Fruit fly (Drosophila melanogaster) whole organism, embryonic: Measurements from ENCODE around the gene CG33191.

Experiments used
- Abd-B ChIP-seq: fragments of 200-800 bp; sonication (Bioruptor generic); optimal IDR thresholded peaks from 2 replicates; lab custom pipeline; 2018; ENCODE audit warnings: missing biosample characterization, mild to moderate bottlenecking, missing genetic modification characterization, moderate library complexity
- CG10209 ChIP-seq: fragments of 200-800 bp; sonication (Bioruptor generic); optimal IDR thresholded peaks from 3 replicates; lab custom pipeline; 2017; ENCODE audit warnings: missing biosample characterization, mild to moderate bottlenecking, missing genetic modification characterization, missing genetic modification reagents
- CG11247 ChIP-seq: fragments of 200-800 bp; sonication (Bioruptor generic); IDR thresholded peaks from 2 replicates; pipeline ENCODE4 v1.3.6; 2022; ENCODE audit warnings: missing biosample characterization, missing genetic modification characterization
- CG13624 ChIP-seq: fragments of 200-800 bp; sonication (Bioruptor generic); optimal IDR thresholded peaks from 2 replicates; lab custom pipeline; 2016; ENCODE audit warnings: missing biosample characterization, missing genetic modification characterization
- CG13894 ChIP-seq: fragments of 200-800 bp; sonication (Bioruptor generic); optimal IDR thresholded peaks from 3 replicates; lab custom pipeline; 2018; ENCODE audit warnings: missing biosample characterization, mild to moderate bottlenecking, missing genetic modification characterization, moderate library complexity
- CG15601 ChIP-seq: fragments of 200-800 bp; sonication (Bioruptor generic); optimal IDR thresholded peaks from 3 replicates; lab custom pipeline; 2019; ENCODE audit warnings: missing biosample characterization, mild to moderate bottlenecking, missing genetic modification characterization, moderate library complexity
- CG1602 ChIP-seq: fragments of 200-800 bp; sonication (Bioruptor generic); optimal IDR thresholded peaks from 3 replicates; lab custom pipeline; 2016; ENCODE audit warnings: missing biosample characterization, missing genetic modification characterization
- CG17186 ChIP-seq: fragments of 200-800 bp; sonication (Bioruptor generic); optimal IDR thresholded peaks from 3 replicates; lab custom pipeline; 2017; ENCODE audit warnings: missing biosample characterization, missing genetic modification reagents, missing genetic modification characterization
- CG17328 ChIP-seq: fragments of 200-800 bp; sonication (Bioruptor generic); IDR thresholded peaks from 2 replicates; pipeline ENCODE4 v1.3.6; 2022; ENCODE audit warnings: missing biosample characterization, missing genetic modification characterization
- CG18476 ChIP-seq: fragments of 200-800 bp; sonication (Bioruptor generic); optimal IDR thresholded peaks from 2 replicates; lab custom pipeline; 2016; ENCODE audit warnings: missing biosample characterization, mild to moderate bottlenecking, missing genetic modification characterization
- CG2678 ChIP-seq: fragments of 200-800 bp; sonication (Bioruptor generic); optimal IDR thresholded peaks from 3 replicates; lab custom pipeline; 2019; ENCODE audit warnings: missing biosample characterization, mild to moderate bottlenecking, missing genetic modification characterization, moderate library complexity
- CG31388 ChIP-seq: fragments of 200-800 bp; sonication (Bioruptor generic); optimal IDR thresholded peaks from 2 replicates; lab custom pipeline; 2016; ENCODE audit warnings: missing biosample characterization, missing genetic modification characterization
- CG3281 ChIP-seq: fragments of 200-800 bp; sonication (Bioruptor generic); optimal IDR thresholded peaks from 3 replicates; lab custom pipeline; 2017; ENCODE audit warnings: missing biosample characterization, mild to moderate bottlenecking, missing genetic modification characterization
- CG34376 ChIP-seq: fragments of 200-800 bp; sonication (Bioruptor generic); optimal IDR thresholded peaks from 2 replicates; lab custom pipeline; 2018; ENCODE audit warnings: missing biosample characterization, mild to moderate bottlenecking, missing genetic modification characterization
- CG3726 ChIP-seq: fragments of 200-800 bp; sonication (Bioruptor generic); IDR thresholded peaks from 3 replicates; pipeline ENCODE4, ENCODE4 v1.3.6; 2022; ENCODE audit warnings: missing biosample characterization, missing genetic modification characterization
- CG4328 ChIP-seq: fragments of 200-800 bp; sonication (Bioruptor generic); optimal IDR thresholded peaks from 3 replicates; lab custom pipeline; 2017; ENCODE audit warnings: missing biosample characterization, missing genetic modification reagents, missing genetic modification characterization
- CG4360 ChIP-seq: fragments of 200-800 bp; sonication (Bioruptor generic); IDR thresholded peaks from 2 replicates; pipeline ENCODE4 v1.3.6; 2022; ENCODE audit warnings: missing biosample characterization, missing genetic modification characterization
- CG4854 ChIP-seq: fragments of 200-800 bp; sonication (Bioruptor generic); optimal IDR thresholded peaks from 2 replicates; lab custom pipeline; 2016; ENCODE audit warnings: missing biosample characterization, missing genetic modification characterization, inconsistent platforms
- CG5953 ChIP-seq: fragments of 200-800 bp; sonication (Bioruptor generic); IDR thresholded peaks from 2 replicates; pipeline ENCODE4 v1.3.6; 2022; ENCODE audit warnings: missing biosample characterization, missing genetic modification characterization
- CG8281 ChIP-seq: fragments of 200-800 bp; sonication (Bioruptor generic); optimal IDR thresholded peaks from 2 replicates; lab custom pipeline; 2018; ENCODE audit warnings: missing biosample characterization, mild to moderate bottlenecking, missing genetic modification characterization, moderate library complexity
- CG8359 ChIP-seq: fragments of 200-800 bp; sonication (Bioruptor generic); optimal IDR thresholded peaks from 2 replicates; lab custom pipeline; 2017; ENCODE audit warnings: missing biosample characterization, mild to moderate bottlenecking, missing genetic modification characterization, borderline replicate concordance
- CG8388 ChIP-seq: fragments of 200-800 bp; sonication (Bioruptor generic); optimal IDR thresholded peaks from 2 replicates; lab custom pipeline; 2019; ENCODE audit warnings: missing biosample characterization, mild to moderate bottlenecking, missing genetic modification characterization, moderate library complexity
- CG8944 ChIP-seq: fragments of 200-800 bp; sonication (Bioruptor generic); optimal IDR thresholded peaks from 3 replicates; lab custom pipeline; 2016; ENCODE audit warnings: missing biosample characterization, missing genetic modification characterization
- Chrac-16 ChIP-seq: fragments of 200-800 bp; sonication (Bioruptor generic); optimal IDR thresholded peaks from 3 replicates; lab custom pipeline; 2016; ENCODE audit warnings: missing biosample characterization, missing genetic modification characterization
- CkIIα-i1 ChIP-seq: fragments of 200-800 bp; sonication (Bioruptor generic); IDR thresholded peaks from 2 replicates; pipeline ENCODE4 v1.3.6; 2022; ENCODE audit warnings: missing biosample characterization, missing genetic modification characterization
- E2f2 ChIP-seq: fragments of 200-800 bp; sonication (Bioruptor generic); IDR thresholded peaks from 2 replicates; pipeline ENCODE4 v1.3.6; 2022; ENCODE audit warnings: missing biosample characterization, missing genetic modification characterization
- ERR ChIP-seq: fragments of 200-800 bp; sonication (Bioruptor generic); optimal IDR thresholded peaks from 2 replicates; lab custom pipeline; 2016; ENCODE audit warnings: missing biosample characterization, missing genetic modification characterization
- HmgD ChIP-seq: fragments of 200-800 bp; sonication (Bioruptor generic); optimal IDR thresholded peaks from 3 replicates; lab custom pipeline; 2016; ENCODE audit warnings: missing biosample characterization, missing genetic modification characterization
- Hr3 ChIP-seq: fragments of 200-800 bp; sonication (Bioruptor generic); optimal IDR thresholded peaks from 3 replicates; lab custom pipeline; 2016; ENCODE audit warnings: missing biosample characterization, missing genetic modification characterization
- Pdp1 ChIP-seq, 2 experiments: fragments of 200-800 bp; sonication (Bioruptor generic); optimal IDR thresholded peaks; 3 replicates each; lab custom pipeline; 2016; ENCODE audit warnings: missing biosample characterization in 2 of 2, missing genetic modification characterization in 2 of 2, mild to moderate bottlenecking in 1 of 2, moderate library complexity in 1 of 2
- Rx ChIP-seq: fragments of 200-800 bp; sonication (Bioruptor generic); IDR thresholded peaks from 2 replicates; pipeline ENCODE4 v1.3.6; 2022; ENCODE audit warnings: missing biosample characterization, missing genetic modification characterization
- Spps ChIP-seq: fragments of 200-800 bp; sonication (Bioruptor generic); optimal IDR thresholded peaks from 2 replicates; lab custom pipeline; 2018; ENCODE audit warnings: missing biosample characterization, mild to moderate bottlenecking, missing genetic modification characterization
- Tbp ChIP-seq: fragments of >200 bp; optimal IDR thresholded peaks from 2 replicates; lab custom pipeline; 2018; ENCODE audit warnings: missing biosample characterization, missing genetic modification characterization
- ac ChIP-seq: fragments of 200-800 bp; sonication (Bioruptor generic); optimal IDR thresholded peaks from 3 replicates; lab custom pipeline; 2017; ENCODE audit warnings: missing biosample characterization, mild to moderate bottlenecking, missing genetic modification characterization
- bigmax ChIP-seq: fragments of 200-800 bp; sonication (Bioruptor generic); optimal IDR thresholded peaks from 2 replicates; lab custom pipeline; 2018; ENCODE audit warnings: missing biosample characterization, mild to moderate bottlenecking, missing genetic modification characterization
- dati ChIP-seq: fragments of 200-800 bp; sonication (Bioruptor generic); IDR thresholded peaks from 2 replicates; pipeline ENCODE4 v1.3.6; 2022; ENCODE audit warnings: missing biosample characterization, missing genetic modification characterization
- dm ChIP-seq: fragments of 200-800 bp; sonication (Bioruptor generic); optimal IDR thresholded peaks from 3 replicates; lab custom pipeline; 2016; ENCODE audit warnings: missing biosample characterization, missing genetic modification characterization
- fd3F ChIP-seq: fragments of 200-800 bp; sonication (Bioruptor generic); optimal IDR thresholded peaks from 2 replicates; lab custom pipeline; 2018; ENCODE audit warnings: missing biosample characterization, mild to moderate bottlenecking, missing genetic modification characterization, moderate library complexity
- gce ChIP-seq: fragments of 200-800 bp; sonication (Bioruptor generic); IDR thresholded peaks from 3 replicates; pipeline ENCODE4 v1.3.6; 2022; ENCODE audit warnings: missing biosample characterization, missing genetic modification characterization
- gcm2 ChIP-seq: fragments of 200-800 bp; sonication (Bioruptor generic); optimal IDR thresholded peaks from 2 replicates; lab custom pipeline; 2016; ENCODE audit warnings: missing biosample characterization, missing genetic modification characterization
- gfzf ChIP-seq: fragments of 200-800 bp; sonication (Bioruptor generic); optimal IDR thresholded peaks from 2 replicates; lab custom pipeline; 2016; ENCODE audit warnings: missing biosample characterization, mild to moderate bottlenecking, missing genetic modification characterization, moderate library complexity
- h ChIP-seq: fragments of >200 bp; optimal IDR thresholded peaks from 2 replicates; lab custom pipeline; 2017
- her ChIP-seq: fragments of 200-800 bp; sonication (Bioruptor generic); optimal IDR thresholded peaks from 2 replicates; lab custom pipeline; 2016; ENCODE audit warnings: missing biosample characterization, missing genetic modification characterization
- hkb ChIP-seq, 2 experiments: fragments of 200-800 bp in 1 of 2; fragments of >200 bp in 1 of 2; sonication (Bioruptor generic) in 1 of 2; IDR thresholded peaks in 1 of 2; optimal IDR thresholded peaks in 1 of 2; 2 replicates each; pipeline versions ENCODE4 v1.3.6 to Lab custom; 2017 to 2022; ENCODE audit warnings: missing biosample characterization in 1 of 2, missing genetic modification characterization in 1 of 2
- oc ChIP-seq: fragments of 200-800 bp; sonication (Bioruptor generic); optimal IDR thresholded peaks from 2 replicates; lab custom pipeline; 2018; ENCODE audit warnings: missing biosample characterization, mild to moderate bottlenecking, missing genetic modification characterization, moderate library complexity
- ro ChIP-seq: fragments of 200-800 bp; sonication (Bioruptor generic); IDR thresholded peaks from 2 replicates; pipeline ENCODE4 v1.3.6; 2022; ENCODE audit warnings: missing biosample characterization, missing genetic modification characterization
- salm ChIP-seq: fragments of 200-800 bp; sonication (Bioruptor generic); optimal IDR thresholded peaks from 2 replicates; lab custom pipeline; 2018; ENCODE audit warnings: missing biosample characterization, mild to moderate bottlenecking, missing genetic modification characterization
- tgo ChIP-seq: fragments of 200-800 bp; sonication (Bioruptor generic); IDR thresholded peaks from 3 replicates; pipeline ENCODE4 v1.3.6; 2022; ENCODE audit warnings: missing biosample characterization, missing genetic modification characterization
- yki ChIP-seq: fragments of >200 bp; optimal IDR thresholded peaks from 3 replicates; lab custom pipeline; 2018

Gene CG33191

dm6 chr3R:8810397-8811184 is 30.9 kb upstream of the CG33191 start (continued):
- peak; percentile 84 for TF ChIP-seq gce
- peak; percentile 68 for TF ChIP-seq fd3F
- TF ChIP-seq tgo (GFP tag; lab: Robert Waterston, UW): peak; percentile 52; the same call in 2 of the 3 replicates
- peak; percentile 35; the same call in 1 of the 2 replicates for TF ChIP-seq CG11247 (GFP tag; lab: Robert Waterston, UW)
- TF ChIP-seq CG13624 (GFP tag; lab: Kevin White, UChicago): peak; percentile 97
- TF ChIP-seq Chrac-16 (GFP tag; lab: Kevin White, UChicago): no peak
- peak; percentile 66 for TF ChIP-seq Rx (GFP tag; lab: Robert Waterston, UW)
- TF ChIP-seq Hr3: no peak
- TF ChIP-seq bigmax (GFP tag; lab: Kevin White, UChicago): peak; percentile 79
- no peak for TF ChIP-seq hkb (optimal IDR thresholded peaks at IDR 0.05; lab: Kevin White, UChicago)
- TF ChIP-seq hkb (GFP tag; IDR thresholded peaks at IDR 0.05; lab: Robert Waterston, UW): peak; percentile 89
- peak; percentile 88 for TF ChIP-seq ac (GFP tag; lab: Kevin White, UChicago)
- TF ChIP-seq CG3281 (GFP tag; lab: Kevin White, UChicago): peak; percentile 70
- peak; percentile 68 for TF ChIP-seq gcm2
- no peak for TF ChIP-seq yki (lab: Kevin White, UChicago)
- no peak for TF ChIP-seq Tbp (GFP tag; lab: Kevin White, UChicago)
- peak; percentile 33 for TF ChIP-seq Spps (tag; lab: Kevin White, UChicago)
- peak; percentile 65 for TF ChIP-seq CG8388 (GFP tag; lab: Kevin White, UChicago)
- TF ChIP-seq CG31388 (GFP tag; lab: Kevin White, UChicago): no peak
- TF ChIP-seq CG3726 (GFP tag; lab: Robert Waterston, UW): peak; percentile 31; the same call in 1 of the 3 replicates
- peak; percentile 40 for TF ChIP-seq HmgD (GFP tag; lab: Kevin White, UChicago)
- peak; percentile 87 for TF ChIP-seq CG4854
- peak; percentile 79 for TF ChIP-seq CG17328 (GFP tag; lab: Robert Waterston, UW)
- TF ChIP-seq her (GFP tag; lab: Kevin White, UChicago): peak; percentile 78
- TF ChIP-seq CG18476: peak; percentile 63
- TF ChIP-seq CG1602 (GFP tag; lab: Kevin White, UChicago): peak; percentile 66
- peak; percentile 96 for TF ChIP-seq CG15601 (tag; lab: Kevin White, UChicago)
- TF ChIP-seq CG17186 (GFP tag; lab: Kevin White, UChicago): peak; percentile 67
- TF ChIP-seq gfzf: no peak
- peak; percentile 92 for TF ChIP-seq CG8359
- TF ChIP-seq CG13894: peak; percentile 98
- peak; percentile 59 for TF ChIP-seq dm (GFP tag; lab: Kevin White, UChicago)
- TF ChIP-seq Abd-B (GFP tag; lab: Kevin White, UChicago): peak; percentile 72
- peak; percentile 99 for TF ChIP-seq CG34376
- TF ChIP-seq E2f2: peak; percentile 54; the same call in 1 of the 2 replicates
- peak; percentile 87 for TF ChIP-seq oc (tag; lab: Kevin White, UChicago)
- peak; percentile 57; the same call in 1 of the 2 replicates for TF ChIP-seq dati (GFP tag; lab: Robert Waterston, UW)
- TF ChIP-seq h (lab: Kevin White, UChicago): no peak
- no peak for TF ChIP-seq ro
- TF ChIP-seq ERR (GFP tag; lab: Kevin White, UChicago): peak; percentile 75
- peak; percentile 86 for TF ChIP-seq CG10209 (GFP tag; lab: Kevin White, UChicago)
- TF ChIP-seq CG8944 (GFP tag; lab: Kevin White, UChicago): peak; percentile 55
- TF ChIP-seq CG5953 (GFP tag; lab: Robert Waterston, UW): peak; percentile 76
- TF ChIP-seq Pdp1 (GFP tag; optimal IDR thresholded peaks at IDR 0.05; lab: Kevin White, UChicago): peak in 1 of 2 experiments; percentile 95
- peak; percentile 82 for TF ChIP-seq CG2678 (tag; lab: Kevin White, UChicago)
- TF ChIP-seq CkIIα-i1 (GFP tag; lab: Robert Waterston, UW): no peak
- peak; percentile 72 for TF ChIP-seq CG4360
- TF ChIP-seq salm (tag; lab: Kevin White, UChicago): peak; percentile 95
- peak; percentile 71 for TF ChIP-seq CG8281 (tag; lab: Kevin White, UChicago)
- peak; percentile 93 for TF ChIP-seq CG4328 (GFP tag; lab: Kevin White, UChicago)
